Fruit fly (Drosophila melanogaster): Measurements from ENCODE around the gene CG12024.

The CG12024 gene

dm6 chr3L:1866021-1866811 lies 9.3 kb downstream of the CG12024 start:
- no peak for TF ChIP-seq eg (GFP tag; IDR thresholded peaks at IDR 0.05)
- TF ChIP-seq Eip93F (GFP tag; optimal IDR thresholded peaks at IDR 0.05), result no peak
- TF ChIP-seq ss (GFP tag; optimal IDR thresholded peaks at IDR 0.05), result peak; percentile 31 to 38
- peak; percentile 55 for TF ChIP-seq CG6276 (GFP tag; optimal IDR thresholded peaks at IDR 0.05)
- peak; percentile 23 for TF ChIP-seq CG16779 (tag; optimal IDR thresholded peaks at IDR 0.05)
- TF ChIP-seq svp (GFP tag), result peak; percentile 96
- peak; percentile 11; the same call in 1 of the 2 replicates for TF ChIP-seq CG15336 (GFP tag; IDR thresholded peaks at IDR 0.05)
- peak; percentile 69 for TF ChIP-seq CG6854 (GFP tag; optimal IDR thresholded peaks at IDR 0.05)
- peak; percentile 3 for TF ChIP-seq CG1621 (tag; optimal IDR thresholded peaks at IDR 0.05)
- TF ChIP-seq CG7368 (GFP tag; optimal IDR thresholded peaks at IDR 0.05), result peak; percentile 9
- 0 out of 3 replicates have a peak, but pooled peaks have one; percentile 17 for TF ChIP-seq CG8119 (GFP tag; IDR thresholded peaks at IDR 0.05)
- no peak for TF ChIP-seq Hr4 (GFP tag; optimal IDR thresholded peaks at IDR 0.05)
- TF ChIP-seq CG11762 (GFP tag; optimal IDR thresholded peaks at IDR 0.05; ENCODE audit: insufficient read depth), result no peak

- TF ChIP-seq CG10631 (GFP tag; optimal IDR thresholded peaks at IDR 0.05) (no peak), vri (GFP tag; optimal IDR thresholded peaks at IDR 0.05) (no peak), CG15336 (GFP tag; IDR thresholded peaks at IDR 0.05) (peak; percentile 36; the same call in 1 of the 2 replicates), Eip78C (GFP tag) (peak; percentile 65), CG7368 (GFP tag; optimal IDR thresholded peaks at IDR 0.05) (no peak), Sox14 (GFP tag; optimal IDR thresholded peaks at IDR 0.05) (no peak), CG11294 (GFP tag; IDR thresholded peaks at IDR 0.05) (peak; percentile 9; the same call in 1 of the 2 replicates), fkh (GFP tag; optimal IDR thresholded peaks at IDR 0.05) (no peak), CG8119 (GFP tag; IDR thresholded peaks at IDR 0.05) (peak; percentile 39; the same call in 2 of the 3 replicates), svp (GFP tag) (peak; percentile 73), CG6792 (GFP tag; optimal IDR thresholded peaks at IDR 0.05) (peak; percentile 6), Eip75B (GFP tag; optimal IDR thresholded peaks at IDR 0.05) (no peak), OdsH (GFP tag; optimal IDR thresholded peaks at IDR 0.05) (no peak), CG6854 (GFP tag; optimal IDR thresholded peaks at IDR 0.05) (no peak), Gug (GFP tag; IDR thresholded peaks at IDR 0.05) (peak; percentile 68), CG34406 (GFP tag; optimal IDR thresholded peaks at IDR 0.05) (no peak), esn (GFP tag; optimal IDR thresholded peaks at IDR 0.05) (peak; percentile 37), CG11902 (GFP tag; optimal IDR thresholded peaks at IDR 0.05) (no peak), Smox (GFP tag; optimal IDR thresholded peaks at IDR 0.05) (no peak), salr (GFP tag; optimal IDR thresholded peaks at IDR 0.05) (no peak), CG6163 (GFP tag; IDR thresholded peaks at IDR 0.05) (peak; percentile 67), CG3032 (tag; optimal IDR thresholded peaks at IDR 0.05) (peak; percentile 23), fd85E (GFP tag; optimal IDR thresholded peaks at IDR 0.05) (no peak), dsx (GFP tag; optimal IDR thresholded peaks at IDR 0.05; ENCODE audit: poor library complexity, severe bottlenecking) (peak; percentile 0), CG4318 (GFP tag; optimal IDR thresholded peaks at IDR 0.05) (no peak), CG31627 (GFP tag; optimal IDR thresholded peaks at IDR 0.05) (peak; percentile 9), Hr4 (GFP tag; optimal IDR thresholded peaks at IDR 0.05) (no peak), topi (GFP tag; optimal IDR thresholded peaks at IDR 0.05) (peak; percentile 32), net (GFP tag; optimal IDR thresholded peaks at IDR 0.05) (no peak), cyc (GFP tag; optimal IDR thresholded peaks at IDR 0.05) (no peak), CG8632 (GFP tag; optimal IDR thresholded peaks at IDR 0.05) (peak; percentile 32), eg (GFP tag; IDR thresholded peaks at IDR 0.05) (peak; percentile 64; the same call in 2 of the 3 replicates), CG6808 (GFP tag; optimal IDR thresholded peaks at IDR 0.05) (no peak), CG9139 (GFP tag; optimal IDR thresholded peaks at IDR 0.05) (no peak), Ets21C (GFP tag; optimal IDR thresholded peaks at IDR 0.05) (no peak), Lpt (GFP tag; optimal IDR thresholded peaks at IDR 0.05) (no peak), lz (GFP tag; optimal IDR thresholded peaks at IDR 0.05) (peak; percentile 11), CG6276 (GFP tag; optimal IDR thresholded peaks at IDR 0.05) (no peak), dac (GFP tag; optimal IDR thresholded peaks at IDR 0.05) (no peak), pdm3 (GFP tag; optimal IDR thresholded peaks at IDR 0.05) (no peak), CG8319 (GFP tag; optimal IDR thresholded peaks at IDR 0.05) (peak; percentile 21), CG11762 (GFP tag; optimal IDR thresholded peaks at IDR 0.05; ENCODE audit: insufficient read depth) (no peak)
Observed at dm6 chr3L:1868841-1869240, 11.9 kb downstream of the CG12024 start.

Measured in whole organism, prepupa.